Fruit fly (Drosophila melanogaster) whole organism, embryonic: ENCODE measurements around the gene dpp.

ENCODE experiments used
- B-H1 ChIP-seq: fragments of 200-800 bp; sonication (Bioruptor generic); IDR thresholded peaks from 3 replicates; pipeline ENCODE4 v1.3.6; 2022; ENCODE audit warnings: missing biosample characterization, missing genetic modification characterization
- B-H2 ChIP-seq: fragments of 200-800 bp; sonication (Bioruptor generic); optimal IDR thresholded peaks from 2 replicates; lab custom pipeline; 2018; ENCODE audit warnings: missing biosample characterization, mild to moderate bottlenecking, missing genetic modification characterization
- Bteb2 ChIP-seq: fragments of 200-800 bp; sonication (Bioruptor generic); optimal IDR thresholded peaks from 2 replicates; lab custom pipeline; 2016; ENCODE audit warnings: missing biosample characterization, missing genetic modification characterization
- CG11456 ChIP-seq: fragments of 200-800 bp; sonication (Bioruptor generic); IDR thresholded peaks from 3 replicates; pipeline ENCODE4 v1.3.6; 2022; ENCODE audit warnings: missing biosample characterization, missing genetic modification characterization
- CG13624 ChIP-seq: fragments of 200-800 bp; sonication (Bioruptor generic); optimal IDR thresholded peaks from 2 replicates; lab custom pipeline; 2016; ENCODE audit warnings: missing biosample characterization, missing genetic modification characterization
- CG13775 ChIP-seq: fragments of 200-800 bp; sonication (Bioruptor generic); optimal IDR thresholded peaks from 3 replicates; lab custom pipeline; 2017; ENCODE audit warnings: missing biosample characterization, mild to moderate bottlenecking, missing genetic modification characterization
- CG1602 ChIP-seq: fragments of 200-800 bp; sonication (Bioruptor generic); optimal IDR thresholded peaks from 3 replicates; lab custom pipeline; 2016; ENCODE audit warnings: missing biosample characterization, missing genetic modification characterization
- CG17328 ChIP-seq: fragments of 200-800 bp; sonication (Bioruptor generic); IDR thresholded peaks from 2 replicates; pipeline ENCODE4 v1.3.6; 2022; ENCODE audit warnings: missing biosample characterization, missing genetic modification characterization
- CG17385 ChIP-seq: fragments of 200-800 bp; sonication (Bioruptor generic); optimal IDR thresholded peaks from 3 replicates; lab custom pipeline; 2018; ENCODE audit warnings: missing biosample characterization, mild to moderate bottlenecking, missing genetic modification characterization
- CG17612 ChIP-seq: fragments of 200-800 bp; sonication (Bioruptor generic); IDR thresholded peaks from 2 replicates; pipeline ENCODE4 v1.3.6; 2022; ENCODE audit warnings: missing biosample characterization, missing genetic modification characterization
- CG17802 ChIP-seq: fragments of 200-800 bp; sonication (Bioruptor generic); optimal IDR thresholded peaks from 2 replicates; lab custom pipeline; 2018; ENCODE audit warnings: missing biosample characterization, mild to moderate bottlenecking, missing genetic modification characterization, moderate library complexity
- CG17912 ChIP-seq: fragments of 200-800 bp; sonication (Bioruptor generic); optimal IDR thresholded peaks from 2 replicates; lab custom pipeline; 2018; ENCODE audit warnings: missing biosample characterization, mild to moderate bottlenecking, missing genetic modification characterization
- CG18262 ChIP-seq: fragments of 200-800 bp; optimal IDR thresholded peaks from 3 replicates; lab custom pipeline; 2019; ENCODE audit warnings: missing biosample characterization, mild to moderate bottlenecking, missing genetic modification characterization, moderate library complexity
- CG2202 ChIP-seq: fragments of 200-800 bp; sonication (Bioruptor generic); optimal IDR thresholded peaks from 2 replicates; lab custom pipeline; 2018; ENCODE audit warnings: missing biosample characterization, mild to moderate bottlenecking, missing genetic modification characterization
- CG32532 ChIP-seq: fragments of 200-800 bp; sonication (Bioruptor generic); IDR thresholded peaks from 2 replicates; pipeline ENCODE4 v1.3.6; 2022; ENCODE audit warnings: missing biosample characterization, missing genetic modification characterization
- CG34376 ChIP-seq: fragments of 200-800 bp; sonication (Bioruptor generic); optimal IDR thresholded peaks from 2 replicates; lab custom pipeline; 2018; ENCODE audit warnings: missing biosample characterization, mild to moderate bottlenecking, missing genetic modification characterization
- CG34422 ChIP-seq: fragments of 200-800 bp; sonication (Bioruptor generic); IDR thresholded peaks from 3 replicates; pipeline ENCODE4 v1.3.6; 2022; ENCODE audit warnings: missing biosample characterization, missing genetic modification characterization
- CG3995 ChIP-seq: fragments of 200-800 bp; sonication (Bioruptor generic); optimal IDR thresholded peaks from 3 replicates; lab custom pipeline; 2016; ENCODE audit warnings: missing biosample characterization, missing genetic modification characterization
- CG4404 ChIP-seq: fragments of 200-800 bp; sonication (Bioruptor generic); IDR thresholded peaks from 2 replicates; pipeline ENCODE4 v1.3.6; 2022; ENCODE audit warnings: missing biosample characterization, missing genetic modification characterization
- CG5245 ChIP-seq: fragments of 200-800 bp; sonication (Bioruptor generic); optimal IDR thresholded peaks from 3 replicates; lab custom pipeline; 2016; ENCODE audit warnings: missing biosample characterization, missing genetic modification characterization
- CG7372 ChIP-seq: fragments of 200-800 bp; sonication (Bioruptor generic); IDR thresholded peaks from 2 replicates; pipeline ENCODE4 v1.3.6; 2022; ENCODE audit warnings: missing biosample characterization, missing genetic modification characterization
- CG7556 ChIP-seq: fragments of 200-800 bp; sonication (Bioruptor generic); optimal IDR thresholded peaks from 2 replicates; lab custom pipeline; 2017; ENCODE audit warnings: missing biosample characterization, mild to moderate bottlenecking, missing genetic modification characterization
- CG8478 ChIP-seq: fragments of >200 bp; optimal IDR thresholded peaks from 2 replicates; lab custom pipeline; 2018
- CG9727 ChIP-seq: fragments of 200-800 bp; sonication (Bioruptor generic); optimal IDR thresholded peaks from 3 replicates; lab custom pipeline; 2017; ENCODE audit warnings: missing biosample characterization, mild to moderate bottlenecking, missing genetic modification characterization
- Fer3 ChIP-seq: fragments of 200-800 bp; sonication (Bioruptor generic); optimal IDR thresholded peaks from 2 replicates; lab custom pipeline; 2018; ENCODE audit warnings: missing biosample characterization, mild to moderate bottlenecking, missing genetic modification characterization, moderate library complexity
- HHEX ChIP-seq: fragments of 200-800 bp; sonication (Bioruptor generic); optimal IDR thresholded peaks from 3 replicates; lab custom pipeline; 2017; ENCODE audit warnings: missing biosample characterization, mild to moderate bottlenecking, missing genetic modification characterization, missing genetic modification reagents
- HmgZ ChIP-seq: fragments of 200-800 bp; sonication (Bioruptor generic); optimal IDR thresholded peaks from 2 replicates; lab custom pipeline; 2018; ENCODE audit warnings: missing biosample characterization, mild to moderate bottlenecking, missing genetic modification characterization
- Hr3 ChIP-seq: fragments of 200-800 bp; sonication (Bioruptor generic); optimal IDR thresholded peaks from 3 replicates; lab custom pipeline; 2016; ENCODE audit warnings: missing biosample characterization, missing genetic modification characterization
- Jarid2 ChIP-seq: fragments of 200-800 bp; sonication (Bioruptor generic); optimal IDR thresholded peaks from 3 replicates; lab custom pipeline; 2017; ENCODE audit warnings: mild to moderate bottlenecking, missing biosample characterization, missing genetic modification reagents, missing genetic modification characterization
- MESR4 ChIP-seq: fragments of 200-800 bp; sonication (Bioruptor generic); optimal IDR thresholded peaks from 2 replicates; lab custom pipeline; 2018; ENCODE audit warnings: missing biosample characterization, mild to moderate bottlenecking, missing genetic modification characterization, moderate library complexity
- NfI ChIP-seq: fragments of 200-800 bp; sonication (Bioruptor generic); optimal IDR thresholded peaks from 3 replicates; lab custom pipeline; 2018; ENCODE audit warnings: missing biosample characterization, mild to moderate bottlenecking, missing genetic modification characterization, moderate library complexity
- Oaz ChIP-seq: fragments of 200-800 bp; sonication (Bioruptor generic); IDR thresholded peaks from 2 replicates; pipeline ENCODE4 v1.3.6; 2022; ENCODE audit warnings: missing biosample characterization, missing genetic modification characterization
- Rfx ChIP-seq: fragments of 200-800 bp; sonication (Bioruptor generic); IDR thresholded peaks from 2 replicates; pipeline ENCODE4 v1.3.6; 2022; ENCODE audit warnings: missing biosample characterization, missing genetic modification characterization
- amos ChIP-seq: fragments of 200-800 bp; sonication (Bioruptor generic); IDR thresholded peaks from 2 replicates; pipeline ENCODE4 v1.3.6; 2022; ENCODE audit warnings: missing biosample characterization, missing genetic modification characterization; ENCODE audit not compliant: partially characterized antibody
- bsh ChIP-seq, 2 experiments: fragments of 200-800 bp; sonication (Bioruptor generic); optimal IDR thresholded peaks; 2 replicates each; lab custom pipeline; 2017 to 2018; ENCODE audit warnings: mild to moderate bottlenecking in 2 of 2, missing biosample characterization in 2 of 2, missing genetic modification characterization in 2 of 2, moderate library complexity in 1 of 2
- caup ChIP-seq: fragments of 200-800 bp; sonication (Bioruptor generic); optimal IDR thresholded peaks from 3 replicates; lab custom pipeline; 2017; ENCODE audit warnings: missing biosample characterization, mild to moderate bottlenecking, missing genetic modification characterization, moderate library complexity; ENCODE audit not compliant: severe bottlenecking
- crol ChIP-seq: fragments of 200-800 bp; sonication (Bioruptor generic); IDR thresholded peaks from 2 replicates; pipeline ENCODE4 v1.3.6; 2022; ENCODE audit warnings: missing biosample characterization, missing genetic modification characterization
- esg ChIP-seq: fragments of 200-800 bp; sonication (Bioruptor generic); conservative IDR thresholded peaks from 2 replicates; pipeline ENCODE4 v1.3.6; 2022; ENCODE audit warnings: missing biosample characterization, missing genetic modification characterization
- grau ChIP-seq: fragments of 200-800 bp; optimal IDR thresholded peaks from 3 replicates; lab custom pipeline; 2019; ENCODE audit warnings: missing biosample characterization, mild to moderate bottlenecking, missing genetic modification characterization, moderate library complexity
- lmd ChIP-seq: fragments of 200-800 bp; sonication (Bioruptor generic); IDR thresholded peaks from 2 replicates; pipeline ENCODE4 v1.3.6; 2022; ENCODE audit warnings: missing biosample characterization, missing genetic modification characterization
- lola ChIP-seq, 3 experiments: fragments of >200 bp in 2 of 3; fragments of 200-800 bp in 1 of 3; sonication (Bioruptor generic) in 1 of 3; optimal IDR thresholded peaks; 2 replicates each; lab custom pipeline; 2017 to 2019; ENCODE audit warnings: missing biosample characterization in 3 of 3, missing genetic modification characterization in 3 of 3, mild to moderate bottlenecking in 1 of 3, moderate library complexity in 1 of 3
- luna ChIP-seq: fragments of 200-800 bp; sonication (Bioruptor generic); optimal IDR thresholded peaks from 2 replicates; lab custom pipeline; 2016; ENCODE audit warnings: missing biosample characterization, missing genetic modification characterization
- odd ChIP-seq: fragments of 200-800 bp; sonication (Bioruptor generic); optimal IDR thresholded peaks from 2 replicates; lab custom pipeline; 2017; ENCODE audit warnings: missing biosample characterization, mild to moderate bottlenecking, missing genetic modification characterization
- p53 ChIP-seq: fragments of 200-800 bp; sonication (Bioruptor generic); optimal IDR thresholded peaks from 2 replicates; lab custom pipeline; 2016; ENCODE audit warnings: missing biosample characterization, missing genetic modification characterization
- psq ChIP-seq: fragments of 200-800 bp; sonication (Bioruptor generic); optimal IDR thresholded peaks from 2 replicates; lab custom pipeline; 2017; ENCODE audit warnings: missing biosample characterization, missing genetic modification characterization
- slbo ChIP-seq: fragments of 200-800 bp; sonication (Bioruptor generic); IDR thresholded peaks from 2 replicates; pipeline ENCODE4 v1.3.6; 2022; ENCODE audit warnings: missing biosample characterization, missing genetic modification characterization
- slou ChIP-seq: fragments of 200-800 bp; sonication (Bioruptor generic); optimal IDR thresholded peaks from 3 replicates; lab custom pipeline; 2016; ENCODE audit warnings: missing biosample characterization, missing genetic modification characterization
- tup ChIP-seq: fragments of 200-800 bp; sonication (Bioruptor generic); optimal IDR thresholded peaks from 2 replicates; lab custom pipeline; 2016; ENCODE audit warnings: missing biosample characterization, mild to moderate bottlenecking, missing genetic modification characterization, moderate library complexity
- unpg ChIP-seq: fragments of 200-800 bp; sonication (Bioruptor generic); optimal IDR thresholded peaks from 3 replicates; lab custom pipeline; 2018; ENCODE audit warnings: missing biosample characterization, mild to moderate bottlenecking, missing genetic modification characterization, moderate library complexity
- zen2 ChIP-seq: fragments of 200-800 bp; sonication (Bioruptor generic); IDR thresholded peaks from 3 replicates; pipeline ENCODE4 v1.3.6; 2022; ENCODE audit warnings: missing biosample characterization, missing genetic modification characterization; ENCODE audit not compliant: partially characterized antibody

Gene dpp

DNA sequence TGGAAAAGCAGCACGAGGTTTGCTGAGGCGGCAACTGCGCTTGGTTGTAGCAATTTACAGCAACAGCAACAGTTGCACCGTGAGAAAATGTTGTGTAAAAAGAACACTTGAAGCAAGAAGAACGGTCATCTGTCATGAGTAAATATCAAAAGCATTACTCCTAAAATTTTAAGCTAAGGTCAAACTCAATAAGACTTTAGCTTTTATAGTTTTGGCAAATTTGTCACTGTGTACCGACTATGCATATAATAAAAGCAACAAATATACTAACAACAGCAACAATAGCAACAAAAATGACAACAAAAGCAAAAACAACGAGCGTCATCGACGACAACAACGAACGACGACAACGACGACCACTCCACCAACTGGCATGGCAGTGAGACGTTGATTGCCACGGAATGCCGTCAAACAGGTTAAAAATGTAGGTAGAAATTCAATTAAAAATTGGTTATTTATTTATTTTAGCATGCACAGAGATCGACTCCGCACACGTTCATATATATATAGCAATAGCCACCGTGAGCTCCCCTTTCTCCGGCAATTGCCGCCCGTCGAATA, 5.4 kb downstream of the dpp start (continued):
- TF ChIP-seq CG34376 (GFP tag; lab: Kevin White, UChicago) (no peak), CG8478 (lab: Kevin White, UChicago) (no peak), grau (tag; lab: Kevin White, UChicago) (peak; percentile 82), CG9727 (GFP tag; lab: Kevin White, UChicago) (peak; percentile 41), Fer3 (tag; lab: Kevin White, UChicago) (peak; percentile 59), Hr3 (GFP tag; lab: Kevin White, UChicago) (peak; percentile 73), slou (peak; percentile 45), esg (peak; percentile 87), HmgZ (tag; lab: Kevin White, UChicago) (peak; percentile 55), MESR4 (GFP tag; lab: Kevin White, UChicago) (no peak), bsh (GFP tag; optimal IDR thresholded peaks at IDR 0.05; lab: Kevin White, UChicago) (peak; percentile 91 to 93), CG13775 (GFP tag; lab: Kevin White, UChicago) (peak; percentile 41), CG4404 (GFP tag; lab: Robert Waterston, UW) (peak; percentile 12; the same call in 1 of the 2 replicates), slbo (peak; percentile 75), CG17328 (GFP tag; lab: Robert Waterston, UW) (peak; percentile 92), CG3995 (no peak), unpg (GFP tag; lab: Kevin White, UChicago) (peak; percentile 88), CG13624 (peak; percentile 80), NfI (GFP tag; lab: Kevin White, UChicago) (peak; percentile 86), lmd (GFP tag; lab: Robert Waterston, UW) (peak; percentile 86), psq (GFP tag; lab: Kevin White, UChicago) (peak; percentile 21), caup (GFP tag; lab: Kevin White, UChicago) (peak; percentile 64), CG32532 (peak; percentile 39), Oaz (GFP tag; lab: Robert Waterston, UW) (peak; percentile 83), CG11456 (peak; percentile 80), p53 (GFP tag; lab: Kevin White, UChicago) (peak; percentile 63), Rfx (GFP tag; lab: Robert Waterston, UW) (peak; percentile 83), Bteb2 (GFP tag; lab: Kevin White, UChicago) (peak; percentile 59), CG17612 (GFP tag; lab: Robert Waterston, UW) (no peak), Jarid2 (peak; percentile 41), CG17912 (GFP tag; lab: Kevin White, UChicago) (peak; percentile 54), odd (GFP tag; lab: Kevin White, UChicago) (peak; percentile 73), CG34422 (peak; percentile 76), CG2202 (tag; lab: Kevin White, UChicago) (peak; percentile 58), CG5245 (GFP tag; lab: Kevin White, UChicago) (peak; percentile 90), CG17802 (tag; lab: Kevin White, UChicago) (peak; percentile 54), luna (GFP tag; lab: Kevin White, UChicago) (no peak), CG1602 (peak; percentile 79), zen2 (no peak), B-H1 (GFP tag; lab: Robert Waterston, UW) (peak; percentile 76), crol (GFP tag; lab: Robert Waterston, UW) (no peak), CG17385 (peak; percentile 82), CG18262 (tag; lab: Kevin White, UChicago) (peak; percentile 79), HHEX (peak; percentile 57), tup (GFP tag; lab: Kevin White, UChicago) (peak; percentile 29), amos (GFP tag; lab: Robert Waterston, UW) (no peak), lola (GFP tag; optimal IDR thresholded peaks at IDR 0.05; lab: Kevin White, UChicago) (peak in 1 of 3 experiments; percentile 60), B-H2 (GFP tag; lab: Kevin White, UChicago) (no peak), CG7556 (peak; percentile 76), CG7372 (GFP tag; lab: Robert Waterston, UW) (peak; percentile 75)
